Worm (Caenorhabditis elegans) whole organism, L1 larva: ENCODE data around the gene sra-4.

Experiments
- C04F5.9 ChIP-seq: sonication (generic microtip); optimal IDR thresholded peaks from 2 replicates; lab custom pipeline; 2016; ENCODE audit warnings: missing genetic modification characterization, missing compliant biosample characterization
- C16A3.4 ChIP-seq: fragments of 150-350 bp; optimal IDR thresholded peaks from 2 replicates; lab custom pipeline; 2014; ENCODE audit warnings: missing biosample characterization, missing genetic modification characterization
- Y116A8C.19 ChIP-seq: sonication (generic microtip); optimal IDR thresholded peaks from 2 replicates; lab custom pipeline; 2016; ENCODE audit warnings: missing compliant biosample characterization, missing genetic modification characterization, borderline replicate concordance
- aha-1 ChIP-seq: fragments of 150-350 bp; optimal IDR thresholded peaks from 2 replicates; lab custom pipeline; 2014; ENCODE audit warnings: missing biosample characterization, missing genetic modification characterization
- ceh-82 ChIP-seq, 3 experiments: fragments of 150-350 bp in 1 of 3; sonication (generic microtip) in 2 of 3; optimal IDR thresholded peaks; 2 replicates each; lab custom pipeline; 2014 to 2017; ENCODE audit warnings: missing biosample characterization in 3 of 3, missing genetic modification characterization in 3 of 3
- ceh-88 ChIP-seq: fragments of 200-800 bp; sonication (Bioruptor generic); IDR thresholded peaks from 2 replicates; pipeline ENCODE4 v1.3.6; 2022; ENCODE audit warnings: missing genetic modification characterization, missing compliant biosample characterization
- dpl-1 ChIP-seq, 3 experiments: fragments of 150-350 bp in 2 of 3; sonication (generic microtip) in 1 of 3; optimal IDR thresholded peaks; 2 replicates each; lab custom pipeline; 2014 to 2017; ENCODE audit warnings: missing biosample characterization in 3 of 3, missing genetic modification characterization in 3 of 3, missing genetic modification reagents in 3 of 3
- dsc-1 ChIP-seq: sonication (generic microtip); optimal IDR thresholded peaks from 2 replicates; lab custom pipeline; 2016; ENCODE audit warnings: mild to moderate bottlenecking, missing genetic modification characterization, missing compliant biosample characterization
- efl-1 ChIP-seq, 4 experiments: fragments of 150-350 bp; optimal IDR thresholded peaks in 3 of 4; peaks in 1 of 4; 1 replicate in 1 of 4; 2 replicates in 3 of 4; lab custom pipeline; 2014; ENCODE audit warnings: missing biosample characterization in 2 of 4, missing genetic modification characterization in 2 of 4, missing genetic modification reagents in 2 of 4
- efl-3 ChIP-seq: fragments of 200-800 bp; sonication (Bioruptor generic); optimal IDR thresholded peaks from 2 replicates; lab custom pipeline; 2018; ENCODE audit warnings: mild to moderate bottlenecking, missing genetic modification characterization, missing compliant biosample characterization
- elt-2 ChIP-seq: sonication (generic microtip); optimal IDR thresholded peaks from 2 replicates; lab custom pipeline; 2016; ENCODE audit warnings: missing genetic modification characterization, mild to moderate bottlenecking, inconsistent platforms, missing compliant biosample characterization, missing genetic modification reagents
- fkh-8 ChIP-seq: sonication (generic microtip); optimal IDR thresholded peaks from 2 replicates; lab custom pipeline; 2016; ENCODE audit warnings: mild to moderate bottlenecking, missing genetic modification characterization, missing compliant biosample characterization
- fos-1 ChIP-seq: fragments of 150-350 bp; optimal IDR thresholded peaks from 2 replicates; lab custom pipeline; 2014; ENCODE audit warnings: missing biosample characterization, missing genetic modification characterization
- grh-1 ChIP-seq: fragments of 200-800 bp; sonication (Bioruptor generic); IDR thresholded peaks from 2 replicates; pipeline ENCODE4 v1.3.6; 2022; ENCODE audit warnings: missing genetic modification reagents, missing genetic modification characterization, missing compliant biosample characterization
- lin-14 ChIP-seq: fragments of 200-800 bp; sonication (Bioruptor generic); optimal IDR thresholded peaks from 2 replicates; lab custom pipeline; 2018; ENCODE audit warnings: mild to moderate bottlenecking, missing genetic modification characterization, moderate library complexity, missing compliant biosample characterization
- lin-35 ChIP-seq, 2 experiments: fragments of 150-350 bp; optimal IDR thresholded peaks; 2 replicates each; lab custom pipeline; 2014; ENCODE audit warnings: missing biosample characterization in 2 of 2, missing genetic modification characterization in 2 of 2, missing genetic modification reagents in 2 of 2
- lin-39 ChIP-seq: fragments of 150-350 bp; optimal IDR thresholded peaks from 2 replicates; lab custom pipeline; 2014; ENCODE audit warnings: missing biosample characterization, missing genetic modification reagents, missing genetic modification characterization
- lir-3 ChIP-seq: sonication (generic microtip); optimal IDR thresholded peaks from 2 replicates; lab custom pipeline; 2016; ENCODE audit warnings: mild to moderate bottlenecking, missing genetic modification characterization, moderate library complexity, missing compliant biosample characterization; ENCODE audit not compliant: poor library complexity
- mef-2 ChIP-seq: fragments of 150-350 bp; optimal IDR thresholded peaks from 2 replicates; lab custom pipeline; 2014; ENCODE audit warnings: missing biosample characterization, missing genetic modification characterization
- nhr-11 ChIP-seq: fragments of 150-350 bp; optimal IDR thresholded peaks from 2 replicates; lab custom pipeline; 2014; ENCODE audit warnings: missing biosample characterization, missing genetic modification characterization
- nhr-237 ChIP-seq: fragments of 150-350 bp; optimal IDR thresholded peaks from 2 replicates; lab custom pipeline; 2014; ENCODE audit warnings: missing biosample characterization, missing genetic modification characterization
- nhr-77 ChIP-seq: fragments of 150-350 bp; optimal IDR thresholded peaks from 2 replicates; lab custom pipeline; 2014; ENCODE audit warnings: missing biosample characterization, missing genetic modification characterization
- snpc-4 ChIP-seq: fragments of 150-350 bp; optimal IDR thresholded peaks from 2 replicates; lab custom pipeline; 2014; ENCODE audit warnings: missing biosample characterization, missing genetic modification characterization
- snu-23 ChIP-seq: sonication (generic microtip); optimal IDR thresholded peaks from 2 replicates; lab custom pipeline; 2016; ENCODE audit warnings: missing genetic modification characterization, missing compliant biosample characterization
- sptf-1 ChIP-seq: fragments of 150-350 bp; optimal IDR thresholded peaks from 2 replicates; lab custom pipeline; 2014; ENCODE audit warnings: missing biosample characterization, missing genetic modification characterization
- sup-37 ChIP-seq: fragments of 200-800 bp; sonication (Bioruptor generic); optimal IDR thresholded peaks from 2 replicates; lab custom pipeline; 2018; ENCODE audit warnings: mild to moderate bottlenecking, missing genetic modification characterization, missing compliant biosample characterization
- unc-30 ChIP-seq: sonication (generic microtip); optimal IDR thresholded peaks from 2 replicates; lab custom pipeline; 2017; ENCODE audit warnings: missing biosample characterization, missing genetic modification characterization
- unc-62 ChIP-seq: fragments of 150-350 bp; optimal IDR thresholded peaks from 2 replicates; lab custom pipeline; 2014; ENCODE audit warnings: missing biosample characterization, missing genetic modification reagents, missing genetic modification characterization
- vab-15 ChIP-seq: sonication (generic microtip); optimal IDR thresholded peaks from 2 replicates; lab custom pipeline; 2017; ENCODE audit warnings: missing genotype, mild to moderate bottlenecking, missing genetic modification characterization, missing compliant biosample characterization
- zag-1 ChIP-seq: fragments of 150-350 bp; optimal IDR thresholded peaks from 2 replicates; lab custom pipeline; 2014; ENCODE audit warnings: missing biosample characterization, missing genetic modification characterization
- ztf-4 ChIP-seq: fragments of 150-350 bp; optimal IDR thresholded peaks from 2 replicates; lab custom pipeline; 2014; ENCODE audit warnings: missing biosample characterization, missing genetic modification characterization

Gene sra-4

DNA sequence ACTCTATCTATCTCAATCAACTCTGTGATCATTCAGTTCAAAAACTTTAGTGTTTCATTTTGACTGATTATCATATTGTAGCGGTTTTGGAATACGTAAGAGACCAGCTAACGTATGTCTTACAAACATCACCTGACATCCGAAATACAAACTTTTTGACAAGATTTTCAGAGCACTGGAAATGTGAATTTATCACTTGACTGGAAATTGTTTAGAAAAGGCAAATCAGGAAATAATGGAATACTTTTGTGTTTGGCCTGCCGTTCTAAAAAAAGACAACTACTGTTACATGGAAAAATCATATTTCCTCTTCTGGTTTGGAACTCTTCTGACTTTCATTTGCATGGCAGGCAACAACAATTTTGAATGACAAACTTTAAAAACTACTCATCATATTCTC is 8.9 kb upstream of the sra-4 start, which contains the start of gene F35H8.12:
Gene F35H8.12, plus strand, starts transcription at position 301 of the 400 bp plus-strand sequence.
- no peak for TF ChIP-seq nhr-77 (tag; lab: Kevin White, UChicago)
- no peak for TF ChIP-seq efl-1 (optimal IDR thresholded peaks at IDR 0.05; lab: Kevin White, UChicago)
- TF ChIP-seq efl-1 (GFP tag; optimal IDR thresholded peaks at IDR 0.05 in 1 of 2; lab: Kevin White, UChicago): peak in 1 of 2 experiments; percentile 43

- TF ChIP-seq sptf-1 (tag; lab: Kevin White, UChicago): no peak
- no peak for TF ChIP-seq fkh-8
- no peak for TF ChIP-seq ztf-4 (tag; lab: Kevin White, UChicago)
- no peak for TF ChIP-seq ceh-82 (tag; optimal IDR thresholded peaks at IDR 0.05; lab: Kevin White, UChicago)
- no peak for TF ChIP-seq dsc-1 (tag; lab: Kevin White, UChicago)
- no peak for TF ChIP-seq lin-35 (GFP tag; optimal IDR thresholded peaks at IDR 0.05; lab: Kevin White, UChicago)
- no peak for TF ChIP-seq C16A3.4 (tag; lab: Kevin White, UChicago)
- TF ChIP-seq grh-1: no peak
- TF ChIP-seq, all 84 proteins: peak for 0
These were observed 8.0 kb upstream of the sra-4 start, which contains the start of gene sra-6 for ce11 chrII:9550718-9551117. Gene sra-6, minus strand, starts transcription at chrII:9550818.

ce11 chrII:9544386-9544785 is 1.7 kb upstream of the sra-4 start, which contains the start of gene sra-7:
Gene sra-7, plus strand, starts transcription at chrII:9544686.
- TF ChIP-seq fkh-8: peak; percentile 10
- no peak for TF ChIP-seq vab-15 (tag; lab: Kevin White, UChicago)

ce11 chrII:9540723-9541122 is 2.0 kb downstream of the sra-4 start, which contains the start of gene sra-3:
Gene sra-3, minus strand, starts transcription at chrII:9540823.
- no peak for TF ChIP-seq ceh-88
- TF ChIP-seq lin-14 (GFP tag; lab: Kevin White, UChicago): no peak
- TF ChIP-seq fos-1: no peak
- TF ChIP-seq efl-3 (GFP tag; lab: Kevin White, UChicago): no peak
- no peak for TF ChIP-seq lir-3 (tag; lab: Kevin White, UChicago)
- no peak for TF ChIP-seq elt-2
- no peak for TF ChIP-seq unc-62 (GFP tag; lab: Kevin White, UChicago)
- no peak for TF ChIP-seq dpl-1 (GFP tag; optimal IDR thresholded peaks at IDR 0.05; lab: Kevin White, UChicago)

DNA sequence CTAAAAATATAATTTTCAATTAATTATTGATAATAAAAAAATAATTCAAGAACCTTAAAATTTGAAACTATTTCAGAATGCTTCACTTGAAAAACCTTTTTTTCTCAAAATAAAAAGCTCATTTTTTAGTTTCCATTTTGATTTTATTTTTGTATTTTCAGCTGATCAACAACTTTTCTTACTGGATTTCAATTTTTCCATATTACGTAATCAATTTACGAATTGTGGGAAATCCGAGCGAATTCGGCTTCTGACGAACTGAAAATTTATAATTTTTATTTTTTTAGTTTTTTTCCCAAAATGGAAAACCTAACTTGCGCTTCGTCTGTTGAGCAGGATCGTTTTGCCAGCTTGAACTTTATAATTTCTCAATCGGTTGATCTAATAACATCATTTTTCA is 5.3 kb downstream of the sra-4 start, which contains the start of gene sra-8:
Gene sra-8, plus strand, starts transcription at position 301 of the 400 bp plus-strand sequence.
- TF ChIP-seq sup-37 (GFP tag; lab: Kevin White, UChicago): no peak
- TF ChIP-seq C04F5.9 (tag; lab: Kevin White, UChicago): no peak
- no peak for TF ChIP-seq unc-62 (GFP tag; lab: Kevin White, UChicago)
- no peak for TF ChIP-seq snpc-4 (tag; lab: Kevin White, UChicago)
- TF ChIP-seq lin-39 (tag; lab: Kevin White, UChicago): no peak
- TF ChIP-seq mef-2 (tag; lab: Kevin White, UChicago): no peak
- TF ChIP-seq grh-1: no peak
- TF ChIP-seq Y116A8C.19 (tag; lab: Kevin White, UChicago): no peak
- no peak for TF ChIP-seq nhr-11 (tag; lab: Kevin White, UChicago)

ce11 chrII:9532011-9532410 is 10.7 kb downstream of the sra-4 start, which contains the start of gene sra-9:
Gene sra-9, plus strand, starts transcription at chrII:9532311.
- TF ChIP-seq zag-1 (no peak), unc-30 (tag; lab: Kevin White, UChicago) (no peak), nhr-237 (tag; lab: Kevin White, UChicago) (no peak), aha-1 (tag; lab: Kevin White, UChicago) (no peak), snu-23 (GFP tag; lab: Kevin White, UChicago) (no peak)
